Fruit fly (Drosophila melanogaster) whole organism, embryonic: ENCODE data around the gene CG3918.

Experiments
- Blimp-1 ChIP-seq: fragments of 200-800 bp; sonication (Bioruptor generic); optimal IDR thresholded peaks from 3 replicates; lab custom pipeline; 2018; ENCODE audit warnings: missing biosample characterization, missing genetic modification characterization, mild to moderate bottlenecking, moderate library complexity, missing genetic modification reagents
- CG10979 ChIP-seq: fragments of 200-800 bp; sonication (Bioruptor generic); optimal IDR thresholded peaks from 2 replicates; lab custom pipeline; 2018; ENCODE audit warnings: missing biosample characterization, mild to moderate bottlenecking, missing genetic modification characterization, moderate library complexity
- CG11247 ChIP-seq: fragments of 200-800 bp; sonication (Bioruptor generic); IDR thresholded peaks from 2 replicates; pipeline ENCODE4 v1.3.6; 2022; ENCODE audit warnings: missing biosample characterization, missing genetic modification characterization
- CG12155 ChIP-seq: fragments of 200-800 bp; sonication (Bioruptor generic); optimal IDR thresholded peaks from 3 replicates; lab custom pipeline; 2016; ENCODE audit warnings: missing biosample characterization, missing genetic modification characterization
- CG12391 ChIP-seq: fragments of 200-800 bp; sonication (Bioruptor generic); optimal IDR thresholded peaks from 3 replicates; lab custom pipeline; 2018; ENCODE audit warnings: missing biosample characterization, mild to moderate bottlenecking, missing genetic modification characterization, moderate library complexity
- CG14710 ChIP-seq: fragments of 200-800 bp; sonication (Bioruptor generic); optimal IDR thresholded peaks from 3 replicates; lab custom pipeline; 2019; ENCODE audit warnings: missing biosample characterization, mild to moderate bottlenecking, missing genetic modification characterization, moderate library complexity
- CG1529 ChIP-seq: fragments of 200-800 bp; sonication (Bioruptor generic); optimal IDR thresholded peaks from 3 replicates; lab custom pipeline; 2018; ENCODE audit warnings: missing biosample characterization, missing genetic modification characterization
- CG15601 ChIP-seq: fragments of 200-800 bp; sonication (Bioruptor generic); optimal IDR thresholded peaks from 3 replicates; lab custom pipeline; 2019; ENCODE audit warnings: missing biosample characterization, mild to moderate bottlenecking, missing genetic modification characterization, moderate library complexity
- CG17359 ChIP-seq: fragments of 200-800 bp; sonication (Bioruptor generic); optimal IDR thresholded peaks from 3 replicates; lab custom pipeline; 2018; ENCODE audit warnings: missing biosample characterization, mild to moderate bottlenecking, missing genetic modification characterization, moderate library complexity
- CG18262 ChIP-seq: fragments of 200-800 bp; optimal IDR thresholded peaks from 3 replicates; lab custom pipeline; 2019; ENCODE audit warnings: missing biosample characterization, mild to moderate bottlenecking, missing genetic modification characterization, moderate library complexity
- CG2116 ChIP-seq: fragments of 200-800 bp; sonication (Bioruptor generic); optimal IDR thresholded peaks from 3 replicates; lab custom pipeline; 2018; ENCODE audit warnings: missing biosample characterization, mild to moderate bottlenecking, missing genetic modification characterization
- CG2199 ChIP-seq: fragments of 200-800 bp; sonication (Bioruptor generic); IDR thresholded peaks from 3 replicates; pipeline ENCODE4 v1.3.6; 2022; ENCODE audit warnings: missing biosample characterization, missing genetic modification characterization
- CG32772 ChIP-seq: fragments of 200-800 bp; sonication (Bioruptor generic); IDR thresholded peaks from 2 replicates; pipeline ENCODE4 v1.3.6; 2022; ENCODE audit warnings: missing biosample characterization, missing genetic modification characterization
- CG34376 ChIP-seq: fragments of 200-800 bp; sonication (Bioruptor generic); optimal IDR thresholded peaks from 2 replicates; lab custom pipeline; 2018; ENCODE audit warnings: missing biosample characterization, mild to moderate bottlenecking, missing genetic modification characterization
- CG42726 ChIP-seq: fragments of 200-800 bp; sonication (Bioruptor generic); IDR thresholded peaks from 2 replicates; pipeline ENCODE4 v1.3.6; 2022; ENCODE audit warnings: missing biosample characterization, missing genetic modification characterization; ENCODE audit not compliant: partially characterized antibody
- CG6654 ChIP-seq: fragments of 200-800 bp; sonication (Bioruptor generic); optimal IDR thresholded peaks from 2 replicates; lab custom pipeline; 2017; ENCODE audit warnings: missing biosample characterization, mild to moderate bottlenecking, missing genetic modification characterization
- CG6683 ChIP-seq: fragments of 200-800 bp; sonication (Bioruptor generic); optimal IDR thresholded peaks from 2 replicates; lab custom pipeline; 2017; ENCODE audit warnings: missing biosample characterization, mild to moderate bottlenecking, missing genetic modification characterization, missing genetic modification reagents
- CG8281 ChIP-seq: fragments of 200-800 bp; sonication (Bioruptor generic); optimal IDR thresholded peaks from 2 replicates; lab custom pipeline; 2018; ENCODE audit warnings: missing biosample characterization, mild to moderate bottlenecking, missing genetic modification characterization, moderate library complexity
- CG8290 ChIP-seq, 3 experiments: fragments of 200-800 bp; sonication (Bioruptor generic); optimal IDR thresholded peaks; 2 replicates each; lab custom pipeline; 2016 to 2019; ENCODE audit warnings: missing biosample characterization in 3 of 3, missing genetic modification characterization in 3 of 3, mild to moderate bottlenecking in 2 of 3, moderate library complexity in 1 of 3
- CG8359 ChIP-seq: fragments of 200-800 bp; sonication (Bioruptor generic); optimal IDR thresholded peaks from 2 replicates; lab custom pipeline; 2017; ENCODE audit warnings: missing biosample characterization, mild to moderate bottlenecking, missing genetic modification characterization, borderline replicate concordance
- CrebB ChIP-seq: fragments of 200-800 bp; sonication (Bioruptor generic); optimal IDR thresholded peaks from 3 replicates; lab custom pipeline; 2018; ENCODE audit warnings: missing biosample characterization, mild to moderate bottlenecking, missing genetic modification characterization
- Dek ChIP-seq: fragments of 200-800 bp; sonication (Bioruptor generic); optimal IDR thresholded peaks from 3 replicates; lab custom pipeline; 2019; ENCODE audit warnings: missing biosample characterization, mild to moderate bottlenecking, missing genetic modification characterization, moderate library complexity
- ERR ChIP-seq: fragments of 200-800 bp; sonication (Bioruptor generic); optimal IDR thresholded peaks from 2 replicates; lab custom pipeline; 2016; ENCODE audit warnings: missing biosample characterization, missing genetic modification characterization
- H15 ChIP-seq: fragments of 200-800 bp; sonication (Bioruptor generic); IDR thresholded peaks from 3 replicates; pipeline ENCODE4 v1.3.6; 2022; ENCODE audit warnings: missing biosample characterization, missing genetic modification characterization
- HLH4C ChIP-seq: fragments of 200-800 bp; sonication (Bioruptor generic); IDR thresholded peaks from 3 replicates; pipeline ENCODE4 v1.3.6; 2022; ENCODE audit warnings: missing biosample characterization, missing genetic modification characterization; ENCODE audit not compliant: partially characterized antibody
- Hr51 ChIP-seq, 2 experiments: fragments of 200-800 bp; sonication (Bioruptor generic); optimal IDR thresholded peaks; 2 replicates in 1 of 2; 3 replicates in 1 of 2; lab custom pipeline; 2016 to 2018; ENCODE audit warnings: missing biosample characterization in 2 of 2, missing genetic modification characterization in 2 of 2, mild to moderate bottlenecking in 1 of 2, moderate library complexity in 1 of 2
- Sox100B ChIP-seq: fragments of 200-800 bp; sonication (Bioruptor generic); optimal IDR thresholded peaks from 3 replicates; lab custom pipeline; 2018; ENCODE audit warnings: missing biosample characterization, mild to moderate bottlenecking, missing genetic modification characterization
- Trl ChIP-seq, 3 experiments: fragments of >200 bp in 2 of 3; fragments of 200-800 bp in 1 of 3; sonication (Bioruptor generic) in 1 of 3; optimal IDR thresholded peaks; 2 replicates in 1 of 3; 3 replicates in 2 of 3; lab custom pipeline; 2016 to 2017; ENCODE audit warnings: missing biosample characterization in 1 of 3, missing genetic modification characterization in 1 of 3
- amos ChIP-seq: fragments of 200-800 bp; sonication (Bioruptor generic); IDR thresholded peaks from 2 replicates; pipeline ENCODE4 v1.3.6; 2022; ENCODE audit warnings: missing biosample characterization, missing genetic modification characterization; ENCODE audit not compliant: partially characterized antibody
- caup ChIP-seq: fragments of 200-800 bp; sonication (Bioruptor generic); optimal IDR thresholded peaks from 3 replicates; lab custom pipeline; 2017; ENCODE audit warnings: missing biosample characterization, mild to moderate bottlenecking, missing genetic modification characterization, moderate library complexity; ENCODE audit not compliant: severe bottlenecking
- ci ChIP-seq: fragments of 200-800 bp; sonication (Bioruptor generic); IDR thresholded peaks from 3 replicates; pipeline ENCODE4 v1.3.6; 2022; ENCODE audit warnings: missing biosample characterization, missing genetic modification characterization
- da ChIP-seq: fragments of 200-800 bp; sonication (Bioruptor generic); optimal IDR thresholded peaks from 2 replicates; lab custom pipeline; 2016; ENCODE audit warnings: missing biosample characterization, missing genetic modification characterization
- dati ChIP-seq: fragments of 200-800 bp; sonication (Bioruptor generic); IDR thresholded peaks from 2 replicates; pipeline ENCODE4 v1.3.6; 2022; ENCODE audit warnings: missing biosample characterization, missing genetic modification characterization
- dmrt11E ChIP-seq: fragments of 200-800 bp; sonication (Bioruptor generic); optimal IDR thresholded peaks from 3 replicates; lab custom pipeline; 2018; ENCODE audit warnings: missing biosample characterization, mild to moderate bottlenecking, missing genetic modification characterization, moderate library complexity
- dmrt99B ChIP-seq: fragments of 200-800 bp; sonication (Bioruptor generic); optimal IDR thresholded peaks from 2 replicates; lab custom pipeline; 2018; ENCODE audit warnings: missing biosample characterization, mild to moderate bottlenecking, missing genetic modification characterization, moderate library complexity
- fu2 ChIP-seq: fragments of 200-800 bp; sonication (Bioruptor generic); optimal IDR thresholded peaks from 2 replicates; lab custom pipeline; 2016; ENCODE audit warnings: missing biosample characterization, missing genetic modification characterization
- ken ChIP-seq: fragments of 200-800 bp; sonication (Bioruptor generic); IDR thresholded peaks from 3 replicates; pipeline ENCODE4 v1.3.6; 2022; ENCODE audit warnings: missing biosample characterization, missing genetic modification characterization
- lola ChIP-seq, 3 experiments: fragments of >200 bp in 2 of 3; fragments of 200-800 bp in 1 of 3; sonication (Bioruptor generic) in 1 of 3; optimal IDR thresholded peaks; 2 replicates each; lab custom pipeline; 2017 to 2019; ENCODE audit warnings: missing biosample characterization in 3 of 3, missing genetic modification characterization in 3 of 3, mild to moderate bottlenecking in 1 of 3, moderate library complexity in 1 of 3
- maf-S ChIP-seq: fragments of 200-800 bp; sonication (Bioruptor generic); optimal IDR thresholded peaks from 2 replicates; lab custom pipeline; 2016; ENCODE audit warnings: missing biosample characterization, missing genetic modification characterization
- nom ChIP-seq: fragments of 200-800 bp; sonication (Bioruptor generic); optimal IDR thresholded peaks from 2 replicates; lab custom pipeline; 2017; ENCODE audit warnings: missing biosample characterization, missing genetic modification characterization, mild to moderate bottlenecking, moderate library complexity, missing genetic modification reagents
- schlank ChIP-seq: fragments of 200-800 bp; sonication (Bioruptor generic); optimal IDR thresholded peaks from 2 replicates; lab custom pipeline; 2018; ENCODE audit warnings: missing biosample characterization, mild to moderate bottlenecking, missing genetic modification characterization
- sens ChIP-seq: fragments of 200-800 bp; sonication (Bioruptor generic); peaks from one replicate; lab custom pipeline; 2016; ENCODE audit warnings: missing biosample characterization, missing genetic modification characterization
- sima ChIP-seq: fragments of 200-800 bp; sonication (Bioruptor generic); optimal IDR thresholded peaks from 2 replicates; lab custom pipeline; 2016; ENCODE audit warnings: missing biosample characterization, missing genetic modification characterization
- tll ChIP-seq, 2 experiments: fragments of 200-800 bp in 1 of 2; fragments of >200 bp in 1 of 2; sonication (Bioruptor generic) in 1 of 2; optimal IDR thresholded peaks; 2 replicates each; lab custom pipeline; 2017 to 2019; ENCODE audit warnings: missing biosample characterization in 2 of 2, missing genetic modification characterization in 2 of 2, mild to moderate bottlenecking in 1 of 2, moderate library complexity in 1 of 2
- zen ChIP-seq: fragments of 200-800 bp; sonication (Bioruptor generic); optimal IDR thresholded peaks from 3 replicates; lab custom pipeline; 2018; ENCODE audit warnings: missing biosample characterization, mild to moderate bottlenecking, missing genetic modification characterization, moderate library complexity
- zf30C ChIP-seq: fragments of 200-800 bp; sonication (Bioruptor generic); optimal IDR thresholded peaks from 3 replicates; lab custom pipeline; 2018; ENCODE audit warnings: missing biosample characterization, mild to moderate bottlenecking, missing genetic modification characterization

The CG3918 gene

DNA sequence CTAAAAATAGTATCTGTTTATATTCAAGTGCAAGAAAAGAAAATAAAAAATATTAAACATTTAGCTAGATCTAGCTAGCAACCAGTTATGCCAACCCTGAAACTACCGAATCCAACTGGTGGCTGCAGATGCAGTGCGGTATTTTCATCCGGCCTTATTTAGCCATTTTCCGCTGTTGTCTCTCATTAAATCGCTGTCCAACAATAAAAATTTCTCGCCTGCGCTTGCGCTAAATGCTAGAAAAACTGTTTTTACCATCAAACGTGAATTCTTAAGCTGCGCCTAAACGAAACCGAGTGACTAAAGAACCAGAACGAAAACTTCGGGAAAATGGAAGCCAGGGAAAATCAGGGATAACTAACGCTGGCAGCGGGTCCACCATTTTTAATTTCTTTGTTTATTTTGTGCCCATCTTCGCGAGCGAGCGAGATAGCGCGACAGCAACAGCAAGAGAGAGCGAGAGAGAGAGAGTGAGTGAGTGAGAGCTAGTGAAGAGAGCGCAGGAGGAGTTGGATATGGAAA, 9.6 kb downstream of the CG3918 start, which contains the start of gene dx (continued):
- no peak for TF ChIP-seq CG17359 (tag; lab: Kevin White, UChicago)
- TF ChIP-seq ERR (GFP tag; lab: Kevin White, UChicago): no peak
- no peak for TF ChIP-seq CG8281 (tag; lab: Kevin White, UChicago)
- no peak for TF ChIP-seq CG32772
- TF ChIP-seq sima (GFP tag; lab: Kevin White, UChicago): no peak
- TF ChIP-seq fu2 (GFP tag; lab: Kevin White, UChicago): no peak
- no peak for TF ChIP-seq Sox100B (GFP tag; lab: Kevin White, UChicago)
- peak; percentile 69 for TF ChIP-seq sens (GFP tag; lab: Kevin White, UChicago)
- no peak for TF ChIP-seq schlank (tag; lab: Kevin White, UChicago)
- no peak for TF ChIP-seq Blimp-1
- TF ChIP-seq amos: no peak
- no peak for TF ChIP-seq CG6654 (GFP tag; lab: Kevin White, UChicago)
- TF ChIP-seq CrebB (tag; lab: Kevin White, UChicago): no peak
- TF ChIP-seq CG2116: peak; percentile 87
- no peak for TF ChIP-seq CG1529
- TF ChIP-seq Trl (optimal IDR thresholded peaks at IDR 0.05; lab: Kevin White, UChicago): peak; percentile 53 to 74
- no peak for TF ChIP-seq Trl (GFP tag; optimal IDR thresholded peaks at IDR 0.05; lab: Kevin White, UChicago)

DNA sequence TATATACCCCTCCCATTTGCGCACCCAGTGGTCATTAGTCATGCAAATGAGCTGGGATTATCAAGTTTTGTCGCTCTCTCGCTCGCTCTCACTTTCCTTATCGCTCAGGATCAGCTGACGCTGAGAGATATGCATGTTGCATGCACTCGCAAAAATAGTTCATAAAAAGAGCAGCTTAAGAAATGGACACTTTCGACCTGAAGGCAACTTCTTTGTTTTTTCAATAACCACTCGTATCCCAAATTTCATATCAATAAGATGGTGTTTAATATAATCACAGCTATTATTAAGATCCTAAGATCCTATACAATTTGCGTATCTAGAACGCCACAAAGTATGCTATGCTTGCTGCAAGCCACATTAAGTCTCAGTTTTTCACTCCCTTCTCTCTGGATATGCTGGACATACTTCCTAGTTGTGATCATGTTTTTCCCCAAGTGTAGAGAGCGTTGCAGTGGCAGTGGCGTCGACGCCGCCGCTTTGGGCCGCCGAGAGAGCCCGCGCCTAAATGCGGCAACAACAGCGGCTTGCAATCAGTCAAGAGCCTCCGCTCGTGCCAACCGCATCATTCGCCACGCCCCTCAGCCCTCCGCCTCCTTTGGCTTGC, 16.1 kb downstream of the CG3918 start, which contains the start of gene CG34417:
TSS of gene CG34417 (plus strand) at position 557 of the 607 bp plus-strand sequence.
- TF ChIP-seq CG18262 (tag; lab: Kevin White, UChicago) (peak; percentile 26), CG10979 (tag; lab: Kevin White, UChicago) (peak; percentile 22), HLH4C (GFP tag; lab: Robert Waterston, UW) (no peak), dati (GFP tag; lab: Robert Waterston, UW) (no peak), Dek (no peak), Blimp-1 (no peak), zf30C (GFP tag; lab: Kevin White, UChicago) (peak; percentile 25), maf-S (GFP tag; lab: Kevin White, UChicago) (no peak), ken (GFP tag; lab: Robert Waterston, UW) (0 out of 3 replicates have a peak, but pooled peaks have one; percentile 16), dmrt99B (tag; lab: Kevin White, UChicago) (no peak), da (no peak), CG14710 (peak; percentile 7), CG1529 (no peak), tll (GFP tag; optimal IDR thresholded peaks at IDR 0.05; lab: Kevin White, UChicago) (peak in 1 of 2 experiments; percentile 8), CG42726 (no peak), nom (GFP tag; lab: Kevin White, UChicago) (peak; percentile 57), zen (tag; lab: Kevin White, UChicago) (peak; percentile 58), Hr51 (GFP tag; optimal IDR thresholded peaks at IDR 0.05; lab: Kevin White, UChicago) (no peak), CG8359 (GFP tag; lab: Kevin White, UChicago) (peak; percentile 33), caup (GFP tag; lab: Kevin White, UChicago) (no peak), CG12391 (tag; lab: Kevin White, UChicago) (no peak), CG6683 (GFP tag; lab: Kevin White, UChicago) (no peak), H15 (no peak), CG15601 (tag; lab: Kevin White, UChicago) (no peak), CG11247 (GFP tag; lab: Robert Waterston, UW) (no peak), CG2199 (no peak), CG8290 (GFP tag; optimal IDR thresholded peaks at IDR 0.05; lab: Kevin White, UChicago) (no peak), CG8290 (tag; optimal IDR thresholded peaks at IDR 0.05; lab: Kevin White, UChicago) (peak in 1 of 2 experiments; percentile 54), CG34376 (GFP tag; lab: Kevin White, UChicago) (no peak), CG12155 (no peak), lola (GFP tag; optimal IDR thresholded peaks at IDR 0.05; lab: Kevin White, UChicago) (peak in 1 of 3 experiments; percentile 22), dmrt11E (tag; lab: Kevin White, UChicago) (peak; percentile 25), ci (GFP tag; lab: Robert Waterston, UW) (no peak)
